In genomic region chrX:487517-487957, dm6 we compare ENCODE assay signal across 1 fruit fly cellular context.
TF ChIP-seq lines count a peak whose summit lies in the region.

Gene CG18273, minus strand, starts transcription at chrX:487581.
Gene CG3156, plus strand, starts transcription at chrX:487878.

TF ChIP-seq in whole organism, embryonic, 481 proteins besides CTCF, POLR2A, EP300 and RAD21 (continued from another document and continues in another):
- no peak for TF ChIP-seq CG12769 (tag; optimal IDR thresholded peaks at IDR 0.05; lab: Kevin White, UChicago)
- no peak for TF ChIP-seq croc (GFP tag; conservative IDR thresholded peaks at IDR 0.05; lab: Robert Waterston, UW)
- no peak for TF ChIP-seq kay (GFP tag; optimal IDR thresholded peaks at IDR 0.05; lab: Kevin White, UChicago)
- no peak for TF ChIP-seq CG8388 (GFP tag; optimal IDR thresholded peaks at IDR 0.05; lab: Kevin White, UChicago)
- TF ChIP-seq ftz-f1 (GFP tag; optimal IDR thresholded peaks at IDR 0.05; lab: Kevin White, UChicago) = no peak
- no peak for TF ChIP-seq HLH3B (GFP tag; IDR thresholded peaks at IDR 0.05; lab: Robert Waterston, UW)
- 0 out of 2 replicates have a peak, but pooled peaks have one; percentile 7 for TF ChIP-seq CG6689 (GFP tag; IDR thresholded peaks at IDR 0.05; lab: Robert Waterston, UW)
- TF ChIP-seq zen2 (GFP tag; IDR thresholded peaks at IDR 0.05; lab: Robert Waterston, UW; ENCODE audit: partially characterized antibody) = no peak
- TF ChIP-seq CG2116 (GFP tag; optimal IDR thresholded peaks at IDR 0.05; lab: Kevin White, UChicago) = peak; percentile 82
- no peak for TF ChIP-seq repo (GFP tag; optimal IDR thresholded peaks at IDR 0.05; lab: Kevin White, UChicago)
- TF ChIP-seq CG13123 (GFP tag; optimal IDR thresholded peaks at IDR 0.05; lab: Kevin White, UChicago) = no peak
- no peak for TF ChIP-seq eve (GFP tag; optimal IDR thresholded peaks at IDR 0.05; lab: Kevin White, UChicago)
- peak; percentile 43 for TF ChIP-seq CG2120 (GFP tag; optimal IDR thresholded peaks at IDR 0.05; lab: Kevin White, UChicago)
- no peak for TF ChIP-seq CG3407 (GFP tag; optimal IDR thresholded peaks at IDR 0.05; lab: Kevin White, UChicago)
- TF ChIP-seq ci (GFP tag; IDR thresholded peaks at IDR 0.05; lab: Robert Waterston, UW) = no peak
- no peak for TF ChIP-seq hbn (GFP tag; IDR thresholded peaks at IDR 0.05; lab: Robert Waterston, UW; ENCODE audit: partially characterized antibody)
- TF ChIP-seq org-1 (GFP tag; optimal IDR thresholded peaks at IDR 0.05; lab: Kevin White, UChicago) = no peak
- TF ChIP-seq CG3726 (GFP tag; IDR thresholded peaks at IDR 0.05; lab: Robert Waterston, UW) = no peak
- peak; percentile 43 for TF ChIP-seq CG13624 (GFP tag; optimal IDR thresholded peaks at IDR 0.05; lab: Kevin White, UChicago)
- no peak for TF ChIP-seq CG34224 (GFP tag; IDR thresholded peaks at IDR 0.05; lab: Robert Waterston, UW; ENCODE audit: partially characterized antibody)
- TF ChIP-seq pfk (GFP tag; optimal IDR thresholded peaks at IDR 0.05; lab: Kevin White, UChicago) = no peak
- no peak for TF ChIP-seq CG10366 (GFP tag; IDR thresholded peaks at IDR 0.05; lab: Robert Waterston, UW)
- TF ChIP-seq sqz (GFP tag; optimal IDR thresholded peaks at IDR 0.05; lab: Kevin White, UChicago) = no peak
- TF ChIP-seq fru (optimal IDR thresholded peaks at IDR 0.05; lab: Kevin White, UChicago) = no peak
- TF ChIP-seq sr (GFP tag; IDR thresholded peaks at IDR 0.05; lab: Robert Waterston, UW) = no peak
- TF ChIP-seq ATbp (GFP tag; optimal IDR thresholded peaks at IDR 0.05; lab: Kevin White, UChicago) = no peak
- peak; percentile 39 for TF ChIP-seq Dp (GFP tag; optimal IDR thresholded peaks at IDR 0.05; lab: Kevin White, UChicago)
- no peak for TF ChIP-seq Atf6 (GFP tag; IDR thresholded peaks at IDR 0.05; lab: Robert Waterston, UW)
- TF ChIP-seq Atf3 (GFP tag; optimal IDR thresholded peaks at IDR 0.05; lab: Kevin White, UChicago) = no peak
- peak; percentile 55 for TF ChIP-seq CoRest (tag; optimal IDR thresholded peaks at IDR 0.05; lab: Kevin White, UChicago)
- TF ChIP-seq sna (GFP tag; IDR thresholded peaks at IDR 0.05; lab: Robert Waterston, UW; ENCODE audit: partially characterized antibody) = 0 out of 2 replicates have a peak, but pooled peaks have one; percentile 47
- TF ChIP-seq ham (GFP tag; IDR thresholded peaks at IDR 0.05; lab: Robert Waterston, UW) = no peak
- no peak for TF ChIP-seq hkb (optimal IDR thresholded peaks at IDR 0.05; lab: Kevin White, UChicago)
- TF ChIP-seq hkb (GFP tag; IDR thresholded peaks at IDR 0.05; lab: Robert Waterston, UW) = no peak
- peak; percentile 63; the same call in 1 of the 2 replicates for TF ChIP-seq CG13287 (GFP tag; IDR thresholded peaks at IDR 0.05; lab: Robert Waterston, UW; ENCODE audit: partially characterized antibody)
- no peak for TF ChIP-seq CG9876 (GFP tag; optimal IDR thresholded peaks at IDR 0.05; lab: Kevin White, UChicago)
- TF ChIP-seq Dbx (GFP tag; IDR thresholded peaks at IDR 0.05; lab: Robert Waterston, UW) = no peak
- no peak for TF ChIP-seq HLHmδ (GFP tag; optimal IDR thresholded peaks at IDR 0.05; lab: Kevin White, UChicago)
- TF ChIP-seq gcm2 (GFP tag; optimal IDR thresholded peaks at IDR 0.05; lab: Kevin White, UChicago) = no peak
- TF ChIP-seq Camta (GFP tag; optimal IDR thresholded peaks at IDR 0.05; lab: Kevin White, UChicago) = no peak
- TF ChIP-seq peb (GFP tag; IDR thresholded peaks at IDR 0.05; lab: Robert Waterston, UW) = no peak
- no peak for TF ChIP-seq Eip74EF (GFP tag; optimal IDR thresholded peaks at IDR 0.05; lab: Kevin White, UChicago)
- TF ChIP-seq esg (GFP tag; conservative IDR thresholded peaks at IDR 0.05; lab: Robert Waterston, UW) = no peak
- TF ChIP-seq vfl (GFP tag; optimal IDR thresholded peaks at IDR 0.05; lab: Kevin White, UChicago) = no peak
- TF ChIP-seq Atf-2 (GFP tag; optimal IDR thresholded peaks at IDR 0.05; lab: Kevin White, UChicago) = no peak
- no peak for TF ChIP-seq unpg (GFP tag; optimal IDR thresholded peaks at IDR 0.05; lab: Kevin White, UChicago)
- no peak for TF ChIP-seq Neu2 (GFP tag; optimal IDR thresholded peaks at IDR 0.05; lab: Kevin White, UChicago; ENCODE audit: borderline replicate concordance)
- TF ChIP-seq Sry-δ (GFP tag; optimal IDR thresholded peaks at IDR 0.05; lab: Kevin White, UChicago) = peak; percentile 75
- no peak for TF ChIP-seq psq (GFP tag; optimal IDR thresholded peaks at IDR 0.05; lab: Kevin White, UChicago)
- TF ChIP-seq fd3F (GFP tag; optimal IDR thresholded peaks at IDR 0.05; lab: Kevin White, UChicago) = no peak
- TF ChIP-seq gfzf (GFP tag; optimal IDR thresholded peaks at IDR 0.05; lab: Kevin White, UChicago) = peak; percentile 39
- no peak for TF ChIP-seq disco-r (GFP tag; optimal IDR thresholded peaks at IDR 0.05; lab: Kevin White, UChicago)
- no peak for TF ChIP-seq Ada2b (GFP tag; IDR thresholded peaks at IDR 0.05; lab: Robert Waterston, UW)
- TF ChIP-seq TFAM (GFP tag; optimal IDR thresholded peaks at IDR 0.05; lab: Kevin White, UChicago) = no peak
- TF ChIP-seq CG7786 (GFP tag; optimal IDR thresholded peaks at IDR 0.05; lab: Kevin White, UChicago) = peak; percentile 3
- no peak for TF ChIP-seq Asciz (GFP tag; optimal IDR thresholded peaks at IDR 0.05; lab: Kevin White, UChicago)
- no peak for TF ChIP-seq CG6765 (GFP tag; optimal IDR thresholded peaks at IDR 0.05; lab: Kevin White, UChicago)
- TF ChIP-seq CG30431 (GFP tag; optimal IDR thresholded peaks at IDR 0.05; lab: Kevin White, UChicago) = no peak
- TF ChIP-seq CG4282 (GFP tag; optimal IDR thresholded peaks at IDR 0.05; lab: Kevin White, UChicago) = no peak
- no peak for TF ChIP-seq Side (GFP tag; optimal IDR thresholded peaks at IDR 0.05; lab: Kevin White, UChicago)
- peak; percentile 69 for TF ChIP-seq CG15514 (GFP tag; optimal IDR thresholded peaks at IDR 0.05; lab: Kevin White, UChicago)
- peak; percentile 21 for TF ChIP-seq gsb-n (tag; optimal IDR thresholded peaks at IDR 0.05; lab: Kevin White, UChicago)
- no peak for TF ChIP-seq Aef1 (GFP tag; IDR thresholded peaks at IDR 0.05; lab: Robert Waterston, UW)
- TF ChIP-seq amos (GFP tag; IDR thresholded peaks at IDR 0.05; lab: Robert Waterston, UW; ENCODE audit: partially characterized antibody) = peak; percentile 28; the same call in 1 of the 2 replicates
- no peak for TF ChIP-seq chif (GFP tag; optimal IDR thresholded peaks at IDR 0.05; lab: Kevin White, UChicago)
- peak; percentile 1 for TF ChIP-seq jumu (GFP tag; optimal IDR thresholded peaks at IDR 0.05; lab: Kevin White, UChicago)
- no peak for TF ChIP-seq MESR4 (GFP tag; optimal IDR thresholded peaks at IDR 0.05; lab: Kevin White, UChicago)
- TF ChIP-seq CG11093 (GFP tag; IDR thresholded peaks at IDR 0.05; lab: Robert Waterston, UW) = no peak
- no peak for TF ChIP-seq CG3163 (GFP tag; optimal IDR thresholded peaks at IDR 0.05; lab: Kevin White, UChicago)
- TF ChIP-seq CG31224 (GFP tag; IDR thresholded peaks at IDR 0.05; lab: Robert Waterston, UW) = no peak
- peak; percentile 23; the same call in 1 of the 2 replicates for TF ChIP-seq E2f2 (GFP tag; IDR thresholded peaks at IDR 0.05; lab: Robert Waterston, UW)
- no peak for TF ChIP-seq CG1647 (GFP tag; optimal IDR thresholded peaks at IDR 0.05; lab: Kevin White, UChicago)
- peak; percentile 70 for TF ChIP-seq CG17802 (tag; optimal IDR thresholded peaks at IDR 0.05; lab: Kevin White, UChicago)
- no peak for TF ChIP-seq Nf-YB (GFP tag; optimal IDR thresholded peaks at IDR 0.05; lab: Kevin White, UChicago)
- TF ChIP-seq ssp (GFP tag; IDR thresholded peaks at IDR 0.05; lab: Robert Waterston, UW) = peak; percentile 61
- no peak for TF ChIP-seq Hand (GFP tag; optimal IDR thresholded peaks at IDR 0.05; lab: Kevin White, UChicago)
- TF ChIP-seq pzg (GFP tag; optimal IDR thresholded peaks at IDR 0.05; lab: Kevin White, UChicago) = peak; percentile 62
- no peak for TF ChIP-seq pan (optimal IDR thresholded peaks at IDR 0.05; lab: Kevin White, UChicago)
- TF ChIP-seq pan (GFP tag; optimal IDR thresholded peaks at IDR 0.05 in 1 of 2, IDR thresholded peaks at IDR 0.05 in 1 of 2) = no peak
- no peak for TF ChIP-seq lbe (GFP tag; optimal IDR thresholded peaks at IDR 0.05; lab: Kevin White, UChicago)
- peak; percentile 53 for TF ChIP-seq sug (tag; optimal IDR thresholded peaks at IDR 0.05; lab: Kevin White, UChicago)
- peak; percentile 68 for TF ChIP-seq CG14710 (tag; optimal IDR thresholded peaks at IDR 0.05; lab: Kevin White, UChicago)
- TF ChIP-seq Med (GFP tag; lab: Kevin White, UChicago) = peak; percentile 81
- TF ChIP-seq lab (GFP tag; optimal IDR thresholded peaks at IDR 0.05; lab: Kevin White, UChicago) = no peak
- TF ChIP-seq CG16813 (GFP tag; IDR thresholded peaks at IDR 0.05; lab: Robert Waterston, UW; ENCODE audit: partially characterized antibody) = peak; percentile 56; the same call in 2 of the 3 replicates
- no peak for TF ChIP-seq rib (GFP tag; IDR thresholded peaks at IDR 0.05; lab: Robert Waterston, UW)
- TF ChIP-seq CG43689 (GFP tag; IDR thresholded peaks at IDR 0.05; lab: Robert Waterston, UW) = no peak
- peak in 1 of 2 experiments; percentile 92 for TF ChIP-seq insv (GFP tag; optimal IDR thresholded peaks at IDR 0.05; lab: Kevin White, UChicago)
- TF ChIP-seq CG7928 (GFP tag; optimal IDR thresholded peaks at IDR 0.05; lab: Kevin White, UChicago) = no peak
- no peak for TF ChIP-seq Rfx (GFP tag; IDR thresholded peaks at IDR 0.05; lab: Robert Waterston, UW)
- no peak for TF ChIP-seq Ptx1 (GFP tag; IDR thresholded peaks at IDR 0.05; lab: Robert Waterston, UW)
- TF ChIP-seq CG15479 (GFP tag; optimal IDR thresholded peaks at IDR 0.05; lab: Kevin White, UChicago) = no peak
- TF ChIP-seq CG14050 (GFP tag; IDR thresholded peaks at IDR 0.05; lab: Robert Waterston, UW) = no peak
- peak; percentile 59 for TF ChIP-seq phol (tag; optimal IDR thresholded peaks at IDR 0.05; lab: Kevin White, UChicago)
- TF ChIP-seq Bteb2 (GFP tag; optimal IDR thresholded peaks at IDR 0.05; lab: Kevin White, UChicago) = peak; percentile 11
- no peak for TF ChIP-seq btn (GFP tag; optimal IDR thresholded peaks at IDR 0.05; lab: Kevin White, UChicago)
- TF ChIP-seq gce (GFP tag; IDR thresholded peaks at IDR 0.05; lab: Robert Waterston, UW) = no peak
- TF ChIP-seq sima (GFP tag; optimal IDR thresholded peaks at IDR 0.05; lab: Kevin White, UChicago) = no peak
- TF ChIP-seq CG10654 (GFP tag; optimal IDR thresholded peaks at IDR 0.05; lab: Kevin White, UChicago) = no peak
- TF ChIP-seq HmgD (GFP tag; optimal IDR thresholded peaks at IDR 0.05; lab: Kevin White, UChicago) = no peak
- TF ChIP-seq Xrp1 (GFP tag; IDR thresholded peaks at IDR 0.05; lab: Robert Waterston, UW) = 0 out of 2 replicates have a peak, but pooled peaks have one; percentile 6
- no peak for TF ChIP-seq CG12942 (GFP tag; optimal IDR thresholded peaks at IDR 0.05; lab: Kevin White, UChicago)
- TF ChIP-seq CG4730 (GFP tag; IDR thresholded peaks at IDR 0.05; lab: Robert Waterston, UW) = no peak
- TF ChIP-seq BEAF-32 (GFP tag; optimal IDR thresholded peaks at IDR 0.05; lab: Kevin White, UChicago) = peak; percentile 64
- TF ChIP-seq CG16863 (GFP tag; optimal IDR thresholded peaks at IDR 0.05; lab: Kevin White, UChicago) = no peak
- no peak for TF ChIP-seq H15 (GFP tag; IDR thresholded peaks at IDR 0.05; lab: Robert Waterston, UW)
- TF ChIP-seq D (optimal IDR thresholded peaks at IDR 0.05; lab: Kevin White, UChicago) = no peak
- TF ChIP-seq D (GFP tag; optimal IDR thresholded peaks at IDR 0.05; lab: Kevin White, UChicago) = no peak
- peak; percentile 65 for TF ChIP-seq nmo (GFP tag; optimal IDR thresholded peaks at IDR 0.05; lab: Kevin White, UChicago)
- no peak for TF ChIP-seq Poxn (GFP tag; IDR thresholded peaks at IDR 0.05; lab: Robert Waterston, UW)
- no peak for TF ChIP-seq pros (GFP tag; optimal IDR thresholded peaks at IDR 0.05; lab: Kevin White, UChicago)
- TF ChIP-seq trem (tag; optimal IDR thresholded peaks at IDR 0.05; lab: Kevin White, UChicago) = peak; percentile 73
- TF ChIP-seq CG9932 (GFP tag; IDR thresholded peaks at IDR 0.05; lab: Robert Waterston, UW) = peak; percentile 46
- peak in 1 of 2 experiments; percentile 4 for TF ChIP-seq Hr51 (GFP tag; optimal IDR thresholded peaks at IDR 0.05; lab: Kevin White, UChicago)
- TF ChIP-seq YL-1 (GFP tag; optimal IDR thresholded peaks at IDR 0.05; lab: Kevin White, UChicago) = peak; percentile 52
- TF ChIP-seq knrl (GFP tag; IDR thresholded peaks at IDR 0.05; lab: Robert Waterston, UW; ENCODE audit: partially characterized antibody) = peak; percentile 52
- no peak for TF ChIP-seq hth (optimal IDR thresholded peaks at IDR 0.05; lab: Kevin White, UChicago)
- TF ChIP-seq NC2β (GFP tag; optimal IDR thresholded peaks at IDR 0.05; lab: Kevin White, UChicago) = no peak
- no peak for TF ChIP-seq tgo (GFP tag; IDR thresholded peaks at IDR 0.05; lab: Robert Waterston, UW)
- peak; percentile 86 for TF ChIP-seq sens (GFP tag; lab: Kevin White, UChicago)
- TF ChIP-seq Ravus (GFP tag; IDR thresholded peaks at IDR 0.05; lab: Robert Waterston, UW) = no peak
- TF ChIP-seq CG15696 (tag; optimal IDR thresholded peaks at IDR 0.05; lab: Kevin White, UChicago) = no peak
- TF ChIP-seq CG2678 (tag; optimal IDR thresholded peaks at IDR 0.05; lab: Kevin White, UChicago) = no peak
- TF ChIP-seq CG12391 (tag; optimal IDR thresholded peaks at IDR 0.05; lab: Kevin White, UChicago) = peak; percentile 35
- no peak for TF ChIP-seq CG17328 (GFP tag; IDR thresholded peaks at IDR 0.05; lab: Robert Waterston, UW)
- TF ChIP-seq dpn (GFP tag; optimal IDR thresholded peaks at IDR 0.05; lab: Kevin White, UChicago) = peak in 1 of 2 experiments; percentile 5
- peak; percentile 4 for TF ChIP-seq CG17359 (tag; optimal IDR thresholded peaks at IDR 0.05; lab: Kevin White, UChicago)
- TF ChIP-seq CG10267 (tag; optimal IDR thresholded peaks at IDR 0.05; lab: Kevin White, UChicago) = peak; percentile 60
- no peak for TF ChIP-seq Vsx1 (GFP tag; optimal IDR thresholded peaks at IDR 0.05; lab: Kevin White, UChicago)
- no peak for TF ChIP-seq CG8944 (GFP tag; optimal IDR thresholded peaks at IDR 0.05; lab: Kevin White, UChicago)
- no peak for TF ChIP-seq CG3065 (GFP tag; optimal IDR thresholded peaks at IDR 0.05; lab: Kevin White, UChicago)
- TF ChIP-seq ERR (GFP tag; optimal IDR thresholded peaks at IDR 0.05; lab: Kevin White, UChicago) = no peak
- no peak for TF ChIP-seq Ets65A (GFP tag; lab: Kevin White, UChicago)
- TF ChIP-seq ems (GFP tag; optimal IDR thresholded peaks at IDR 0.05; lab: Kevin White, UChicago) = no peak
- TF ChIP-seq Scr (GFP tag; IDR thresholded peaks at IDR 0.05; lab: Robert Waterston, UW; ENCODE audit: partially characterized antibody) = peak; percentile 57
- peak; percentile 45 for TF ChIP-seq gro (GFP tag; optimal IDR thresholded peaks at IDR 0.05; lab: Kevin White, UChicago)
- no peak for TF ChIP-seq CG12236 (GFP tag; optimal IDR thresholded peaks at IDR 0.05; lab: Kevin White, UChicago)
